Worm (Caenorhabditis elegans): ENCODE measurements around the gene trmt-10C.2.

DNA sequence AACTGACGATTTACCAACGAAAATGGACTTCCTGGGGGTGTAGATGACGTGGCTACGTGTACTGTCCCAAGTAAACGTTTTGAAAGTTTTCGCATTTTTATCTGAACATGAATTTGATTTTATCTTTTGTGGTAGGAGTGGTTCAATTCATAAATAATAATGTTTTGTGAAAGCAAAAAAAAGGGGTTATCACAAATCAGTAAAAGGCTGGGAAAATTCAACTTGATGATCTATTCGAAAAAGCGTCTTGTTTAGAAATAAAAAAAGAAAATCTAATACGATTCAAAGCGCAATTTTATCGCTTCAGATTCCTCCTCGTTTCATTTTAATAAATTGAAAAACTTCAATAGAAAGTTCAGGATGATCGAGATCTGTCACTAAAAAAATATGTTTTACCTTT lies 21.9 kb upstream of the trmt-10C.2 start, which contains the start of gene C56G2.5:
- TF ChIP-seq hlh-30 (tag; optimal IDR thresholded peaks at IDR 0.05; ENCODE audit: insufficient read depth): no peak
- TF ChIP-seq ama-1 (optimal IDR thresholded peaks at IDR 0.05): no peak
- TF ChIP-seq lim-6 (tag; optimal IDR thresholded peaks at IDR 0.05): no peak
